Worm (Caenorhabditis elegans): ENCODE measurements around the gene clk-2.

Gene clk-2

ce11 chrIII:7489055-7489534 lies 29.2 kb downstream of the clk-2 start, which contains the start of gene mup-4:
Gene mup-4, minus strand, starts transcription at chrIII:7489105.
- TF ChIP-seq ztf-7 (tag; optimal IDR thresholded peaks at IDR 0.05) (no peak), nhr-77 (tag; optimal IDR thresholded peaks at IDR 0.05) (no peak), lir-3 (tag; optimal IDR thresholded peaks at IDR 0.05) (no peak), lsy-2 (tag; optimal IDR thresholded peaks at IDR 0.05) (no peak), zag-1 (tag; optimal IDR thresholded peaks at IDR 0.05) (no peak), sdz-12 (GFP tag; optimal IDR thresholded peaks at IDR 0.05) (no peak), nhr-48 (tag; optimal IDR thresholded peaks at IDR 0.05) (no peak), dmd-8 (GFP tag; IDR thresholded peaks at IDR 0.05) (no peak), duxl-1 (tag; optimal IDR thresholded peaks at IDR 0.05; ENCODE audit: poor library complexity) (no peak), nhr-11 (tag; optimal IDR thresholded peaks at IDR 0.05) (no peak), daf-19 (GFP tag; conservative IDR thresholded peaks at IDR 0.05) (no peak), ces-1 (GFP tag; optimal IDR thresholded peaks at IDR 0.05) (no peak), hlh-11 (tag; optimal IDR thresholded peaks at IDR 0.05) (no peak)

DNA sequence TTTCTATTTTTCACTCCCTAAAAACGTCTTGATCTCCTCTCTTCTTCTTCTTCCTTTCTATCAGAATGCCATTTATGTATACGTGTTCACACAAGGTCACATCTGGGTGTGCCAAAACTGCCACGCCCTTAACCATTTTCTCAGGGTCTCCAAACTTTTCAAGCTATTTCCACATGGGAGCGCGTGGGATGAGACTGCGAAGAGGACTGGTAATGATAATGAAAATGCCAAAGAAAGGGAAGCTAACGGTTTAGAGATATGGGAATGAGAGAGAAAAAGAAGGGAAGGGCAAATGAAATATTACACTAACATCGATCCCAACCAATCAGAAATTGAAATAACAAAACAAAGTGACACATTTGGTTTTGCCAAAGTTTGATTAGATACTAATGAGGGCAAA lies 30.0 kb downstream of the clk-2 start:
- TF ChIP-seq unc-62 (GFP tag; optimal IDR thresholded peaks at IDR 0.05 in 1 of 2), result peak in 1 of 2 experiments; percentile 69
- no peak for TF ChIP-seq unc-62 (tag; optimal IDR thresholded peaks at IDR 0.05)
- TF ChIP-seq aha-1 (tag), result peak; percentile 81
- peak; percentile 16 for TF ChIP-seq mes-2 (tag; optimal IDR thresholded peaks at IDR 0.05; ENCODE audit: poor library complexity, severe bottlenecking)
- peak; percentile 67 for TF ChIP-seq mxl-3 (GFP tag; optimal IDR thresholded peaks at IDR 0.05)
- no peak for TF ChIP-seq jun-1 (tag; optimal IDR thresholded peaks at IDR 0.05)
- TF ChIP-seq nhr-41 (GFP tag; IDR thresholded peaks at IDR 0.05), result no peak
- TF ChIP-seq dmd-6 (GFP tag; IDR thresholded peaks at IDR 0.05), result 0 out of 2 replicates have a peak, but pooled peaks have one; percentile 18
- TF ChIP-seq mdl-1 (tag; optimal IDR thresholded peaks at IDR 0.05), result peak in 1 of 2 experiments; percentile 58
- no peak for TF ChIP-seq nhr-10 (tag; optimal IDR thresholded peaks at IDR 0.05)
- no peak for TF ChIP-seq nhr-77 (tag; optimal IDR thresholded peaks at IDR 0.05)
- TF ChIP-seq F37D6.2 (tag; optimal IDR thresholded peaks at IDR 0.05), result no peak
- peak; percentile 36 for TF ChIP-seq hlh-30 (tag; optimal IDR thresholded peaks at IDR 0.05; ENCODE audit: insufficient read depth)
- TF ChIP-seq nhr-6 (tag; optimal IDR thresholded peaks at IDR 0.05), result peak; percentile 22
- no peak for TF ChIP-seq Y75B8A.6 (GFP tag; IDR thresholded peaks at IDR 0.05)
- peak; percentile 54 for TF ChIP-seq nhr-28 (tag; optimal IDR thresholded peaks at IDR 0.05)
- TF ChIP-seq spr-3 (GFP tag; optimal IDR thresholded peaks at IDR 0.05), result no peak
- peak; percentile 36 for TF ChIP-seq hlh-11 (tag; optimal IDR thresholded peaks at IDR 0.05)

DNA sequence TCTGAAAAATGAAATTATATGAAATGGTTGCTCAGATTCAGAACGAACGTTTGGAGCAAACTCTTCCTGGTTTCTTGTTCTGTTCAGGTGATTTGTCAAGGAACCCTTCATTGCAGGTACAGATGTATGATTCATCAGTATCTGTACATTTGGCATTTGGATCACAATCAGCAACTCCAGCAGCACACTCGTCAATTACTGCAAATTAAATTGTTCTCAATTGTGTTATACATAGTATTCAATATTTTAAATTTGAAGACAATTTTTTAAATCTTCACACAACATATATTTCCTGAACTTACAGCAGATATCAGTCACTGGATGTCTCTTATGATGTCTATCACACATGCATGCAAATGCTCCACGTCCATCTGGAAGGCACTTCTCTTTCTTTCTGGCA lies 33.6 kb downstream of the clk-2 start:
- peak in 1 of 2 experiments; percentile 97 for TF ChIP-seq unc-62 (GFP tag; optimal IDR thresholded peaks at IDR 0.05 in 1 of 2)
- no peak for TF ChIP-seq unc-62 (tag; optimal IDR thresholded peaks at IDR 0.05)
- no peak for TF ChIP-seq hif-1 (tag; optimal IDR thresholded peaks at IDR 0.05)

DNA sequence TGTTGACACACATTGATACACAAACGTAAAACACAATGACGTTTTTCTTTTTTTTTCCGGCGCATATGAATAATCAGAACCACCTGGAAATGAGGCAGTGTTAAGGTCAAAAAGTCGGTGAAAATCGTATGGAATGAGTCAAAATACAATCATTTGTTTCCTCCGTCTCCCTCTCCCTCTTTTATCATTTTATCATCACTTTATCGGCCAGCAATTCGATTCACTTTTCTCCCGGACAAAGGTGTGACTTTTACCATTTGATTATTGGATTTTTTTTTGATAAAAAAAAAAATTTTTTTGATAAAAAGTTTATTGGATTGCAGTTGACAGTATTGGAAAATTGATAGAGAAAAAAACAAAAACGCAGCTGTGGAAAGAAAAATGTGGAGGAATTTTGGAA lies 39.4 kb downstream of the clk-2 start:
- TF ChIP-seq D1046.2 (GFP tag; IDR thresholded peaks at IDR 0.05) (no peak), nhr-28 (tag; optimal IDR thresholded peaks at IDR 0.05) (peak; percentile 66), nhr-48 (tag; optimal IDR thresholded peaks at IDR 0.05) (peak; percentile 10), hlh-11 (tag; optimal IDR thresholded peaks at IDR 0.05) (peak; percentile 79), aha-1 (tag) (peak; percentile 14), hlh-30 (tag; optimal IDR thresholded peaks at IDR 0.05; ENCODE audit: insufficient read depth) (peak; percentile 21), spr-1 (tag; optimal IDR thresholded peaks at IDR 0.05) (no peak), zfp-3 (GFP tag; conservative IDR thresholded peaks at IDR 0.05) (no peak), dmd-6 (GFP tag; IDR thresholded peaks at IDR 0.05) (peak; percentile 69), nhr-102 (tag; optimal IDR thresholded peaks at IDR 0.05) (peak; percentile 28), lin-1 (GFP tag; IDR thresholded peaks at IDR 0.05) (peak; percentile 69; the same call in 1 of the 2 replicates), fkh-10 (GFP tag; optimal IDR thresholded peaks at IDR 0.05) (no peak), pqm-1 (tag; optimal IDR thresholded peaks at IDR 0.05) (peak; percentile 86), php-3 (GFP tag; IDR thresholded peaks at IDR 0.05) (peak; percentile 78), daf-16 (GFP tag; optimal IDR thresholded peaks at IDR 0.05) (peak in 1 of 2 experiments; percentile 36), daf-16 (tag; optimal IDR thresholded peaks at IDR 0.05) (no peak), T26A8.4 (GFP tag; IDR thresholded peaks at IDR 0.05) (0 out of 2 replicates have a peak, but pooled peaks have one; percentile 30), dve-1 (tag; optimal IDR thresholded peaks at IDR 0.05; ENCODE audit: insufficient read depth) (peak; percentile 68)

Data from whole organism, L4 larva.